Fruit fly (Drosophila melanogaster): ENCODE measurements around the gene CG11523.

CG11523 gene

DNA sequence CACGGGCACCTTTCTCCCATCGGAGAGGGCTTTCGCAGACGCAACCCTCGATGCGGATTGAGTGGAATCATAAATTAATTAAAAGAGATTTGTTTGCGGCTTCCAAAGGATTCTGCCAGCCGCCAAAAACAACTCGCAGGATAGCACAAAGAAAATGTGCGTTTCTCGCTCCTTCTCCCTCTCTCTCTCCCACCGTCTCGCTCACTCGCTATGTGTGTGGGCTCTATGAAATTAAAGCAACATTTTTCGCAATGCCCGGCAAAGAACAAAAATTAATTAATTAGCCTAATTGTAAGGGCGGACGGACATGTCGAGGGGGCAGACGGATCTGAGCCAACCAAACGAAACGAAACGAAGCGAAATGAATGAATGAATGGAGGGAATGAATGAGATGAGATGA lies 28.8 kb downstream of the CG11523 start:
- TF ChIP-seq CG11617 (GFP tag; optimal IDR thresholded peaks at IDR 0.05) (no peak), Crg-1 (GFP tag; optimal IDR thresholded peaks at IDR 0.05) (no peak), tj (GFP tag; optimal IDR thresholded peaks at IDR 0.05) (no peak), toe (GFP tag; optimal IDR thresholded peaks at IDR 0.05) (no peak), CG5204 (GFP tag; optimal IDR thresholded peaks at IDR 0.05) (no peak), CG33017 (tag; optimal IDR thresholded peaks at IDR 0.05) (no peak), CG7045 (GFP tag; optimal IDR thresholded peaks at IDR 0.05) (no peak), Hr96 (GFP tag; optimal IDR thresholded peaks at IDR 0.05) (no peak), CG7101 (tag; optimal IDR thresholded peaks at IDR 0.05) (no peak), CG14711 (tag; optimal IDR thresholded peaks at IDR 0.05) (no peak), Clk (GFP tag; optimal IDR thresholded peaks at IDR 0.05) (no peak), bab1 (GFP tag; optimal IDR thresholded peaks at IDR 0.05) (no peak), ovo (GFP tag; optimal IDR thresholded peaks at IDR 0.05) (no peak), CG1620 (GFP tag; optimal IDR thresholded peaks at IDR 0.05) (no peak), CG12768 (GFP tag; optimal IDR thresholded peaks at IDR 0.05) (no peak), kay (GFP tag; ENCODE audit: borderline replicate concordance) (no peak), cnc (optimal IDR thresholded peaks at IDR 0.05) (no peak), Mnt (GFP tag; optimal IDR thresholded peaks at IDR 0.05) (no peak)

DNA sequence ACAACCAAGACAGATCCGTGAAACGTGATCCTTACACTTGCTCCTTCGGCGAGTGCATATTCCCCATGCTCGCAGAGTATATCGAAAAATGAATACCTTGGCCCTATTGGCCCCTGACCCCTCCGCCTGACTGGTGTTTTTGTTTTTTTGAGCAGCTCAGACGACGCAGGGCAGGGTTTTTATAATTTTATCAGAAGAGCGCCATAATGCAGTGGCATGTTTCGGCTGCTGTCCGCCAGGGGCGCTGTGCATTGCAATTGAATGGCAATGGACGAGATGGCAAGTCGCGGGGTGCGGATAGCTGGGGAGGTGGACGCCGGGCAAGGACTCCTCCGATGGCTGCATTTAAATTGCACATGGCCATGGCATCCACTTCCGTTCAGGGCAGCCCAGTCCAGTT lies 43.4 kb downstream of the CG11523 start:
- no peak for TF ChIP-seq CG5204 (GFP tag; optimal IDR thresholded peaks at IDR 0.05)
- no peak for TF ChIP-seq Clk (GFP tag; optimal IDR thresholded peaks at IDR 0.05)
- TF ChIP-seq tj (GFP tag; optimal IDR thresholded peaks at IDR 0.05): no peak
- no peak for TF ChIP-seq CG33017 (tag; optimal IDR thresholded peaks at IDR 0.05)
- no peak for TF ChIP-seq Crg-1 (GFP tag; optimal IDR thresholded peaks at IDR 0.05)
- TF ChIP-seq bab1 (GFP tag; optimal IDR thresholded peaks at IDR 0.05): no peak
- TF ChIP-seq Mnt (GFP tag; optimal IDR thresholded peaks at IDR 0.05): no peak
- no peak for TF ChIP-seq CG7045 (GFP tag; optimal IDR thresholded peaks at IDR 0.05)
- no peak for TF ChIP-seq ovo (GFP tag; optimal IDR thresholded peaks at IDR 0.05)
- TF ChIP-seq CG14711 (tag; optimal IDR thresholded peaks at IDR 0.05): no peak
- no peak for TF ChIP-seq CG7101 (tag; optimal IDR thresholded peaks at IDR 0.05)
- no peak for TF ChIP-seq toe (GFP tag; optimal IDR thresholded peaks at IDR 0.05)
- no peak for TF ChIP-seq kay (GFP tag; ENCODE audit: borderline replicate concordance)
- no peak for TF ChIP-seq CG11617 (GFP tag; optimal IDR thresholded peaks at IDR 0.05)
- no peak for TF ChIP-seq Hr96 (GFP tag; optimal IDR thresholded peaks at IDR 0.05)
- no peak for TF ChIP-seq cnc (optimal IDR thresholded peaks at IDR 0.05)
- TF ChIP-seq CG1620 (GFP tag; optimal IDR thresholded peaks at IDR 0.05): no peak
- TF ChIP-seq CG12768 (GFP tag; optimal IDR thresholded peaks at IDR 0.05): no peak
- no peak for TF ChIP-seq cic (GFP tag; optimal IDR thresholded peaks at IDR 0.05)
- no peak for TF ChIP-seq pad (GFP tag; optimal IDR thresholded peaks at IDR 0.05)
